Fruit fly (Drosophila melanogaster) whole organism, pupa: Measurements from ENCODE around the gene CHOp24.

ENCODE experiments used
- CG10348 ChIP-seq: fragments of 200-800 bp; sonication (Bioruptor generic); IDR thresholded peaks from 2 replicates; pipeline ENCODE4 v1.3.6; 2022; ENCODE audit warnings: missing biosample characterization, missing genetic modification characterization
- CG12605 ChIP-seq: fragments of 200-800 bp; sonication (Bioruptor generic); IDR thresholded peaks from 2 replicates; pipeline ENCODE4 v1.3.6; 2022; ENCODE audit warnings: missing biosample characterization, missing genetic modification characterization
- CG13204 ChIP-seq: fragments of 200-800 bp; sonication (Bioruptor generic); optimal IDR thresholded peaks from 2 replicates; lab custom pipeline; 2018; ENCODE audit warnings: missing biosample characterization, mild to moderate bottlenecking, missing genetic modification characterization, moderate library complexity
- CG14655 ChIP-seq: fragments of 200-800 bp; sonication (Bioruptor generic); optimal IDR thresholded peaks from 3 replicates; lab custom pipeline; 2017; ENCODE audit warnings: mild to moderate bottlenecking, missing biosample characterization, missing genetic modification reagents, missing genetic modification characterization
- CG15710 ChIP-seq: fragments of 200-800 bp; sonication (Bioruptor generic); optimal IDR thresholded peaks from 2 replicates; lab custom pipeline; 2018; ENCODE audit warnings: missing biosample characterization, mild to moderate bottlenecking, missing genetic modification characterization, moderate library complexity
- CG17806 ChIP-seq: fragments of 200-800 bp; sonication (Bioruptor generic); optimal IDR thresholded peaks from 2 replicates; lab custom pipeline; 2018; ENCODE audit warnings: missing biosample characterization, mild to moderate bottlenecking, missing genetic modification characterization, moderate library complexity
- CG32121 ChIP-seq: fragments of 200-800 bp; sonication (Bioruptor generic); IDR thresholded peaks from 2 replicates; pipeline ENCODE4 v1.3.6; 2022; ENCODE audit warnings: missing biosample characterization, missing genetic modification characterization
- CG34367 ChIP-seq: fragments of 200-800 bp; sonication (Bioruptor generic); optimal IDR thresholded peaks from 2 replicates; lab custom pipeline; 2018; ENCODE audit warnings: missing biosample characterization, mild to moderate bottlenecking, missing genetic modification characterization
- CG4496 ChIP-seq: fragments of 200-800 bp; sonication (Bioruptor generic); IDR thresholded peaks from 3 replicates; pipeline ENCODE4 v1.3.6; 2022; ENCODE audit warnings: missing biosample characterization, missing genetic modification characterization
- CG8159 ChIP-seq: fragments of 200-800 bp; sonication (Bioruptor generic); optimal IDR thresholded peaks from 3 replicates; lab custom pipeline; 2018; ENCODE audit warnings: missing biosample characterization, mild to moderate bottlenecking, missing genetic modification characterization, moderate library complexity
- CG8301 ChIP-seq: fragments of 200-800 bp; sonication (Bioruptor generic); optimal IDR thresholded peaks from 2 replicates; lab custom pipeline; 2018; ENCODE audit warnings: missing biosample characterization, mild to moderate bottlenecking, missing genetic modification characterization
- CG9948 ChIP-seq: fragments of 200-800 bp; sonication (Bioruptor generic); optimal IDR thresholded peaks from 2 replicates; lab custom pipeline; 2018; ENCODE audit warnings: missing biosample characterization, mild to moderate bottlenecking, missing genetic modification characterization, moderate library complexity
- D1 ChIP-seq: fragments of 200-800 bp; sonication (Bioruptor generic); optimal IDR thresholded peaks from 2 replicates; lab custom pipeline; 2018; ENCODE audit warnings: missing biosample characterization, mild to moderate bottlenecking, missing genetic modification characterization, moderate library complexity
- EcR ChIP-seq: fragments of 200-800 bp; sonication (Bioruptor generic); optimal IDR thresholded peaks from 3 replicates; lab custom pipeline; 2019; ENCODE audit warnings: missing biosample characterization, missing genetic modification characterization, mild to moderate bottlenecking, moderate library complexity, missing genetic modification reagents
- Ets98B ChIP-seq: fragments of 200-800 bp; sonication (Bioruptor generic); IDR thresholded peaks from 2 replicates; pipeline ENCODE4 v1.3.6; 2022; ENCODE audit warnings: missing biosample characterization, missing genetic modification characterization
- Pif1A ChIP-seq: fragments of 200-800 bp; sonication (Bioruptor generic); optimal IDR thresholded peaks from 3 replicates; lab custom pipeline; 2016; ENCODE audit warnings: missing biosample characterization, missing genetic modification characterization
- Pif1B ChIP-seq: fragments of 200-800 bp; sonication (Bioruptor generic); optimal IDR thresholded peaks from 3 replicates; lab custom pipeline; 2016; ENCODE audit warnings: missing biosample characterization, missing genetic modification characterization
- Snoo ChIP-seq: fragments of 200-800 bp; sonication (Bioruptor generic); optimal IDR thresholded peaks from 3 replicates; lab custom pipeline; 2017; ENCODE audit warnings: missing biosample characterization, mild to moderate bottlenecking, missing genetic modification characterization, inconsistent platforms
- fd96Ca ChIP-seq: fragments of 200-800 bp; sonication (Bioruptor generic); IDR thresholded peaks from 3 replicates; pipeline ENCODE4 v1.3.6; 2022; ENCODE audit warnings: missing biosample characterization, missing genetic modification characterization
- gl ChIP-seq: fragments of 200-800 bp; sonication (Bioruptor generic); optimal IDR thresholded peaks from 2 replicates; lab custom pipeline; 2018; ENCODE audit warnings: missing biosample characterization, mild to moderate bottlenecking, missing genetic modification characterization
- rn ChIP-seq: fragments of 200-800 bp; sonication (Bioruptor generic); IDR thresholded peaks from 2 replicates; pipeline ENCODE4 v1.3.6; 2022; ENCODE audit warnings: missing biosample characterization, missing genetic modification characterization

Gene CHOp24

dm6 chrX:4557772-4558171 lies 17.1 kb downstream of the CHOp24 start, which contains the start of gene CG3546:
Gene CG3546 (plus strand): TSS chrX:4558072.
- no peak for TF ChIP-seq CG4496 (GFP tag; lab: Robert Waterston, UW)

- TF ChIP-seq CG13204 (GFP tag; lab: Kevin White, UChicago) (no peak), CG9948 (tag; lab: Kevin White, UChicago) (no peak), CG15710 (tag; lab: Kevin White, UChicago) (peak; percentile 17), CG17806 (peak; percentile 27), CG8159 (tag; lab: Kevin White, UChicago) (peak; percentile 42)
Measured at dm6 chrX:4560182-4560845, 19.6 kb downstream of the CHOp24 start.

dm6 chrX:4563980-4564379 lies 23.3 kb downstream of the CHOp24 start:
- TF ChIP-seq CG8159 (tag; lab: Kevin White, UChicago) (no peak), CG13204 (GFP tag; lab: Kevin White, UChicago) (peak; percentile 2)

dm6 chrX:4564962-4565361 lies 24.3 kb downstream of the CHOp24 start:
- TF ChIP-seq Snoo (tag; lab: Kevin White, UChicago), result no peak
- no peak for TF ChIP-seq CG8159 (tag; lab: Kevin White, UChicago)
- no peak for TF ChIP-seq CG14655 (GFP tag; lab: Kevin White, UChicago)
- TF ChIP-seq CG10348 (GFP tag; lab: Robert Waterston, UW), result no peak
- TF ChIP-seq rn (GFP tag; lab: Robert Waterston, UW), result no peak
- no peak for TF ChIP-seq gl (tag; lab: Kevin White, UChicago)
- TF ChIP-seq CG4496 (GFP tag; lab: Robert Waterston, UW), result no peak
- TF ChIP-seq EcR (GFP tag; lab: Kevin White, UChicago), result no peak
- no peak for TF ChIP-seq CG12605
- TF ChIP-seq CG9948 (tag; lab: Kevin White, UChicago), result no peak
- no peak for TF ChIP-seq CG34367 (tag; lab: Kevin White, UChicago)
- TF ChIP-seq CG15710 (tag; lab: Kevin White, UChicago), result no peak
- no peak for TF ChIP-seq CG8301 (tag; lab: Kevin White, UChicago)
- no peak for TF ChIP-seq CG32121 (GFP tag; lab: Robert Waterston, UW)
- no peak for TF ChIP-seq Ets98B (GFP tag; lab: Robert Waterston, UW)

- TF ChIP-seq Ets98B (GFP tag; lab: Robert Waterston, UW) (no peak), CG4496 (GFP tag; lab: Robert Waterston, UW) (no peak), gl (tag; lab: Kevin White, UChicago) (no peak), CG17806 (no peak), CG12605 (no peak), CG14655 (GFP tag; lab: Kevin White, UChicago) (no peak), CG32121 (GFP tag; lab: Robert Waterston, UW) (no peak), D1 (no peak)
Measured at dm6 chrX:4571829-4572228, 31.1 kb downstream of the CHOp24 start, which contains the start of gene CG12684. Gene CG12684 (minus strand): TSS chrX:4571929.

dm6 chrX:4573971-4574370 lies 33.3 kb downstream of the CHOp24 start:
- TF ChIP-seq CG17806 (no peak), CG8159 (tag; lab: Kevin White, UChicago) (peak; percentile 27)

- no peak for TF ChIP-seq gl (tag; lab: Kevin White, UChicago)
- no peak for TF ChIP-seq fd96Ca (GFP tag; lab: Robert Waterston, UW)
- TF ChIP-seq CG14655 (GFP tag; lab: Kevin White, UChicago), result peak; percentile 31
- TF ChIP-seq Pif1A (GFP tag; lab: Kevin White, UChicago), result no peak
- TF ChIP-seq Ets98B (GFP tag; lab: Robert Waterston, UW), result no peak
- no peak for TF ChIP-seq CG10348 (GFP tag; lab: Robert Waterston, UW)
- no peak for TF ChIP-seq CG13204 (GFP tag; lab: Kevin White, UChicago)
- no peak for TF ChIP-seq CG32121 (GFP tag; lab: Robert Waterston, UW)
- TF ChIP-seq CG12605, result no peak
- no peak for TF ChIP-seq D1
- TF ChIP-seq CG17806, result no peak
- TF ChIP-seq Pif1B (GFP tag; lab: Kevin White, UChicago), result no peak
- TF ChIP-seq rn (GFP tag; lab: Robert Waterston, UW), result no peak
- no peak for TF ChIP-seq Snoo (tag; lab: Kevin White, UChicago)
- no peak for TF ChIP-seq CG8301 (tag; lab: Kevin White, UChicago)
- peak; percentile 4 for TF ChIP-seq CG15710 (tag; lab: Kevin White, UChicago)
- TF ChIP-seq EcR (GFP tag; lab: Kevin White, UChicago), result no peak
- TF ChIP-seq CG8159 (tag; lab: Kevin White, UChicago), result peak; percentile 9
- TF ChIP-seq CG9948 (tag; lab: Kevin White, UChicago), result peak; percentile 20
- TF ChIP-seq CG34367 (tag; lab: Kevin White, UChicago), result no peak
- TF ChIP-seq CG4496 (GFP tag; lab: Robert Waterston, UW), result no peak
Measured at dm6 chrX:4581769-4582168, 41.1 kb downstream of the CHOp24 start.
